Worm (Caenorhabditis elegans) whole organism, L1 larva: ENCODE measurements around the gene henn-1.
A peak's percentile ranks its signal among the peaks of the same experiment; 100 is the strongest.

Experiments
- C16A3.4 ChIP-seq: fragments of 150-350 bp; optimal IDR thresholded peaks from 2 replicates; lab custom pipeline; 2014; ENCODE audit warnings: missing biosample characterization, missing genetic modification characterization
- C34B4.2 ChIP-seq: sonication (generic microtip); optimal IDR thresholded peaks from 2 replicates; lab custom pipeline; 2017; ENCODE audit warnings: mild to moderate bottlenecking, missing genetic modification characterization, missing compliant biosample characterization
- aha-1 ChIP-seq: fragments of 150-350 bp; optimal IDR thresholded peaks from 2 replicates; lab custom pipeline; 2014; ENCODE audit warnings: missing biosample characterization, missing genetic modification characterization
- aly-2 ChIP-seq: fragments of 150-350 bp; optimal IDR thresholded peaks from 2 replicates; lab custom pipeline; 2014; ENCODE audit warnings: missing biosample characterization, missing genetic modification characterization
- ama-1 ChIP-seq: fragments of 150-350 bp; optimal IDR thresholded peaks from 2 replicates; lab custom pipeline; 2014
- blmp-1 ChIP-seq: fragments of 150-350 bp; optimal IDR thresholded peaks from 2 replicates; lab custom pipeline; 2014; ENCODE audit warnings: missing biosample characterization, missing genetic modification characterization
- ceh-63 ChIP-seq: fragments of 200-800 bp; sonication (Bioruptor generic); optimal IDR thresholded peaks from 2 replicates; lab custom pipeline; 2018; ENCODE audit warnings: mild to moderate bottlenecking, missing genetic modification characterization, missing compliant biosample characterization
- ceh-8 ChIP-seq: fragments of 200-800 bp; sonication (Bioruptor generic); optimal IDR thresholded peaks from 2 replicates; lab custom pipeline; 2018; ENCODE audit warnings: mild to moderate bottlenecking, missing genetic modification characterization, moderate library complexity, missing compliant biosample characterization
- dpl-1 ChIP-seq, 3 experiments: fragments of 150-350 bp in 2 of 3; sonication (generic microtip) in 1 of 3; optimal IDR thresholded peaks; 2 replicates each; lab custom pipeline; 2014 to 2017; ENCODE audit warnings: missing biosample characterization in 3 of 3, missing genetic modification characterization in 3 of 3, missing genetic modification reagents in 3 of 3
- dsc-1 ChIP-seq: sonication (generic microtip); optimal IDR thresholded peaks from 2 replicates; lab custom pipeline; 2016; ENCODE audit warnings: mild to moderate bottlenecking, missing genetic modification characterization, missing compliant biosample characterization
- efl-1 ChIP-seq, 4 experiments: fragments of 150-350 bp; optimal IDR thresholded peaks in 3 of 4; peaks in 1 of 4; 1 replicate in 1 of 4; 2 replicates in 3 of 4; lab custom pipeline; 2014; ENCODE audit warnings: missing biosample characterization in 2 of 4, missing genetic modification characterization in 2 of 4, missing genetic modification reagents in 2 of 4
- egl-13 ChIP-seq: sonication (generic microtip); optimal IDR thresholded peaks from 2 replicates; lab custom pipeline; 2016; ENCODE audit warnings: missing genotype, missing genetic modification reagents, missing genetic modification characterization, missing compliant biosample characterization
- egl-27 ChIP-seq, 2 experiments: fragments of 150-350 bp in 1 of 2; sonication (generic microtip); optimal IDR thresholded peaks; 3 replicates each; lab custom pipeline; 2017 to 2018; ENCODE audit warnings: missing biosample characterization in 2 of 2, missing genetic modification characterization in 2 of 2, missing genetic modification reagents in 2 of 2
- elt-2 ChIP-seq: sonication (generic microtip); optimal IDR thresholded peaks from 2 replicates; lab custom pipeline; 2016; ENCODE audit warnings: missing genetic modification characterization, mild to moderate bottlenecking, inconsistent platforms, missing compliant biosample characterization, missing genetic modification reagents
- elt-3 ChIP-seq, 6 experiments: fragments of 150-350 bp in 1 of 6; sonication (generic microtip); optimal IDR thresholded peaks; 2 replicates each; lab custom pipeline; 2017 to 2018; ENCODE audit warnings: missing biosample characterization in 6 of 6, missing genetic modification characterization in 6 of 6, inconsistent platforms in 1 of 6
- fkh-4 ChIP-seq: sonication (generic microtip); optimal IDR thresholded peaks from 2 replicates; lab custom pipeline; 2016; ENCODE audit warnings: missing compliant biosample characterization, missing genetic modification characterization, borderline replicate concordance
- fos-1 ChIP-seq: fragments of 150-350 bp; optimal IDR thresholded peaks from 2 replicates; lab custom pipeline; 2014; ENCODE audit warnings: missing biosample characterization, missing genetic modification characterization
- hlh-4 ChIP-seq: sonication (generic microtip); optimal IDR thresholded peaks from 2 replicates; lab custom pipeline; 2016; ENCODE audit warnings: mild to moderate bottlenecking, missing genetic modification characterization, missing compliant biosample characterization
- hpl-2 ChIP-seq: fragments of 150-350 bp; optimal IDR thresholded peaks from 2 replicates; lab custom pipeline; 2014; ENCODE audit warnings: missing biosample characterization, missing genetic modification reagents, missing genetic modification characterization
- irx-1 ChIP-seq: sonication (generic microtip); optimal IDR thresholded peaks from 2 replicates; lab custom pipeline; 2016; ENCODE audit warnings: missing genetic modification characterization, missing compliant biosample characterization
- lin-13 ChIP-seq: fragments of 150-350 bp; optimal IDR thresholded peaks from 2 replicates; lab custom pipeline; 2014; ENCODE audit warnings: missing biosample characterization, missing genetic modification reagents, missing genetic modification characterization
- lin-14 ChIP-seq: fragments of 200-800 bp; sonication (Bioruptor generic); optimal IDR thresholded peaks from 2 replicates; lab custom pipeline; 2018; ENCODE audit warnings: mild to moderate bottlenecking, missing genetic modification characterization, moderate library complexity, missing compliant biosample characterization
- lin-35 ChIP-seq, 2 experiments: fragments of 150-350 bp; optimal IDR thresholded peaks; 2 replicates each; lab custom pipeline; 2014; ENCODE audit warnings: missing biosample characterization in 2 of 2, missing genetic modification characterization in 2 of 2, missing genetic modification reagents in 2 of 2
- lin-39 ChIP-seq: fragments of 150-350 bp; optimal IDR thresholded peaks from 2 replicates; lab custom pipeline; 2014; ENCODE audit warnings: missing biosample characterization, missing genetic modification reagents, missing genetic modification characterization
- lir-3 ChIP-seq: sonication (generic microtip); optimal IDR thresholded peaks from 2 replicates; lab custom pipeline; 2016; ENCODE audit warnings: mild to moderate bottlenecking, missing genetic modification characterization, moderate library complexity, missing compliant biosample characterization; ENCODE audit not compliant: poor library complexity
- lsy-2 ChIP-seq, 2 experiments: fragments of 150-350 bp; optimal IDR thresholded peaks; 2 replicates each; lab custom pipeline; 2014; ENCODE audit warnings: missing biosample characterization in 2 of 2, missing genetic modification characterization in 2 of 2
- mab-9 ChIP-seq: fragments of 200-800 bp; sonication (Bioruptor generic); IDR thresholded peaks from 2 replicates; pipeline ENCODE4 v1.3.6; 2022; ENCODE audit warnings: missing genetic modification reagents, missing genetic modification characterization, missing compliant biosample characterization
- mep-1 ChIP-seq: fragments of 150-350 bp; optimal IDR thresholded peaks from 2 replicates; lab custom pipeline; 2014; ENCODE audit warnings: missing biosample characterization, missing genetic modification characterization
- nhr-12 ChIP-seq: sonication (generic microtip); optimal IDR thresholded peaks from 2 replicates; lab custom pipeline; 2017; ENCODE audit warnings: missing biosample characterization, missing genetic modification characterization
- nhr-19 ChIP-seq: fragments of 200-800 bp; sonication (Bioruptor generic); conservative IDR thresholded peaks from 2 replicates; pipeline ENCODE4 v1.3.6; 2022; ENCODE audit warnings: missing genetic modification characterization, missing compliant biosample characterization
- nhr-237 ChIP-seq: fragments of 150-350 bp; optimal IDR thresholded peaks from 2 replicates; lab custom pipeline; 2014; ENCODE audit warnings: missing biosample characterization, missing genetic modification characterization
- nhr-47 ChIP-seq: sonication (generic microtip); optimal IDR thresholded peaks from 2 replicates; lab custom pipeline; 2016; ENCODE audit warnings: mild to moderate bottlenecking, missing genetic modification characterization, moderate library complexity, missing compliant biosample characterization
- nhr-71 ChIP-seq: sonication (generic microtip); optimal IDR thresholded peaks from 2 replicates; lab custom pipeline; 2016; ENCODE audit warnings: mild to moderate bottlenecking, missing genetic modification characterization, moderate library complexity, missing compliant biosample characterization
- nhr-77 ChIP-seq: fragments of 150-350 bp; optimal IDR thresholded peaks from 2 replicates; lab custom pipeline; 2014; ENCODE audit warnings: missing biosample characterization, missing genetic modification characterization
- nhr-85 ChIP-seq: sonication (generic microtip); peaks from one replicate; lab custom pipeline; 2016; ENCODE audit warnings: missing genetic modification characterization, inconsistent platforms, missing compliant biosample characterization
- pag-3 ChIP-seq: sonication (generic microtip); optimal IDR thresholded peaks from 2 replicates; lab custom pipeline; 2017; ENCODE audit warnings: missing genetic modification characterization, mild to moderate bottlenecking, missing compliant biosample characterization, antibody characterized with exemption, borderline replicate concordance; ENCODE audit not compliant: insufficient read depth
- snu-23 ChIP-seq: sonication (generic microtip); optimal IDR thresholded peaks from 2 replicates; lab custom pipeline; 2016; ENCODE audit warnings: missing genetic modification characterization, missing compliant biosample characterization
- sox-4 ChIP-seq: sonication (generic microtip); optimal IDR thresholded peaks from 2 replicates; lab custom pipeline; 2016; ENCODE audit warnings: missing genetic modification characterization, missing compliant biosample characterization
- sptf-1 ChIP-seq: fragments of 150-350 bp; optimal IDR thresholded peaks from 2 replicates; lab custom pipeline; 2014; ENCODE audit warnings: missing biosample characterization, missing genetic modification characterization
- swsn-7 ChIP-seq: sonication (generic microtip); optimal IDR thresholded peaks from 2 replicates; lab custom pipeline; 2016; ENCODE audit warnings: missing genetic modification characterization, missing compliant biosample characterization
- tbx-2 ChIP-seq: sonication (generic microtip); optimal IDR thresholded peaks from 2 replicates; lab custom pipeline; 2016; ENCODE audit warnings: missing genetic modification characterization, missing compliant biosample characterization
- unc-30 ChIP-seq: sonication (generic microtip); optimal IDR thresholded peaks from 2 replicates; lab custom pipeline; 2017; ENCODE audit warnings: missing biosample characterization, missing genetic modification characterization
- unc-62 ChIP-seq: fragments of 150-350 bp; optimal IDR thresholded peaks from 2 replicates; lab custom pipeline; 2014; ENCODE audit warnings: missing biosample characterization, missing genetic modification reagents, missing genetic modification characterization
- unc-86 ChIP-seq: sonication (generic microtip); optimal IDR thresholded peaks from 2 replicates; lab custom pipeline; 2016; ENCODE audit warnings: missing genetic modification characterization, missing compliant biosample characterization
- vab-15 ChIP-seq: sonication (generic microtip); optimal IDR thresholded peaks from 2 replicates; lab custom pipeline; 2017; ENCODE audit warnings: missing genotype, mild to moderate bottlenecking, missing genetic modification characterization, missing compliant biosample characterization
- xbp-1 ChIP-seq: sonication (generic microtip); optimal IDR thresholded peaks from 2 replicates; lab custom pipeline; 2016; ENCODE audit warnings: missing genetic modification characterization, missing compliant biosample characterization
- zag-1 ChIP-seq: fragments of 150-350 bp; optimal IDR thresholded peaks from 2 replicates; lab custom pipeline; 2014; ENCODE audit warnings: missing biosample characterization, missing genetic modification characterization
- ztf-4 ChIP-seq: fragments of 150-350 bp; optimal IDR thresholded peaks from 2 replicates; lab custom pipeline; 2014; ENCODE audit warnings: missing biosample characterization, missing genetic modification characterization

henn-1 gene

ce11 chrIII:8227511-8227910, 4.9 kb upstream of the henn-1 start, which contains the start of gene fbxl-1 (continued):
- TF ChIP-seq lin-35 (GFP tag; optimal IDR thresholded peaks at IDR 0.05; lab: Kevin White, UChicago) (peak; percentile 63 to 82), zag-1 (no peak), dsc-1 (tag; lab: Kevin White, UChicago) (peak; percentile 80), ceh-63 (GFP tag; lab: Kevin White, UChicago) (peak; percentile 13), unc-30 (tag; lab: Kevin White, UChicago) (no peak), C34B4.2 (tag; lab: Kevin White, UChicago) (no peak), pag-3 (no peak), hlh-4 (tag; lab: Kevin White, UChicago) (no peak), ztf-4 (tag; lab: Kevin White, UChicago) (peak; percentile 60), fkh-4 (tag; lab: Kevin White, UChicago) (no peak), unc-86 (tag; lab: Kevin White, UChicago) (peak; percentile 96), nhr-237 (tag; lab: Kevin White, UChicago) (no peak), fos-1 (tag; lab: Kevin White, UChicago) (peak; percentile 43), efl-1 (optimal IDR thresholded peaks at IDR 0.05; lab: Kevin White, UChicago) (peak; percentile 68 to 70), efl-1 (GFP tag; optimal IDR thresholded peaks at IDR 0.05 in 1 of 2; lab: Kevin White, UChicago) (peak; percentile 48 to 97), nhr-47 (peak; percentile 85), sox-4 (tag; lab: Kevin White, UChicago) (peak; percentile 73), egl-13 (tag; lab: Kevin White, UChicago) (peak; percentile 76), ceh-8 (GFP tag; lab: Kevin White, UChicago) (peak; percentile 29), nhr-77 (peak; percentile 71), lin-13 (GFP tag; lab: Kevin White, UChicago) (peak; percentile 65), tbx-2 (tag; lab: Kevin White, UChicago) (peak; percentile 81), unc-62 (GFP tag; lab: Kevin White, UChicago) (no peak), aly-2 (no peak), ama-1 (no peak), irx-1 (tag; lab: Kevin White, UChicago) (peak; percentile 29), egl-27 (tag; optimal IDR thresholded peaks at IDR 0.05; lab: Kevin White, UChicago) (no peak), xbp-1 (tag; lab: Kevin White, UChicago) (peak; percentile 73), swsn-7 (tag; lab: Kevin White, UChicago) (peak; percentile 77), C16A3.4 (tag; lab: Kevin White, UChicago) (peak; percentile 82), nhr-71 (tag; lab: Kevin White, UChicago) (peak; percentile 94), lin-39 (tag; lab: Kevin White, UChicago) (no peak), vab-15 (tag; lab: Kevin White, UChicago) (no peak), elt-3 (tag; optimal IDR thresholded peaks at IDR 0.05; lab: Kevin White, UChicago) (peak in 2 of 6 experiments; percentile 14 to 61), mab-9 (GFP tag; lab: Robert Waterston, UW) (no peak), nhr-12 (tag; lab: Kevin White, UChicago) (no peak), lir-3 (tag; lab: Kevin White, UChicago) (peak; percentile 56), nhr-19 (peak; percentile 71), elt-2 (tag; lab: Kevin White, UChicago) (peak; percentile 21), sptf-1 (tag; lab: Kevin White, UChicago) (no peak), aha-1 (tag; lab: Kevin White, UChicago) (no peak), hpl-2 (no peak)

ce11 chrIII:8228916-8229315, 3.5 kb upstream of the henn-1 start:
- TF ChIP-seq lin-14 (GFP tag; lab: Kevin White, UChicago) (peak; percentile 63), snu-23 (GFP tag; lab: Kevin White, UChicago) (peak; percentile 6), lsy-2 (tag; optimal IDR thresholded peaks at IDR 0.05; lab: Kevin White, UChicago) (peak in 1 of 2 experiments; percentile 18), nhr-71 (tag; lab: Kevin White, UChicago) (peak; percentile 16), blmp-1 (tag; lab: Kevin White, UChicago) (peak; percentile 36), efl-1 (optimal IDR thresholded peaks at IDR 0.05; lab: Kevin White, UChicago) (no peak), efl-1 (GFP tag; optimal IDR thresholded peaks at IDR 0.05 in 1 of 2; lab: Kevin White, UChicago) (peak in 1 of 2 experiments; percentile 0), ceh-8 (GFP tag; lab: Kevin White, UChicago) (no peak), dpl-1 (GFP tag; optimal IDR thresholded peaks at IDR 0.05; lab: Kevin White, UChicago) (no peak), mep-1 (tag; lab: Kevin White, UChicago) (peak; percentile 56), elt-3 (tag; optimal IDR thresholded peaks at IDR 0.05; lab: Kevin White, UChicago) (peak in 1 of 6 experiments; percentile 39), lin-13 (GFP tag; lab: Kevin White, UChicago) (peak; percentile 11), unc-30 (tag; lab: Kevin White, UChicago) (no peak), nhr-85 (tag; lab: Kevin White, UChicago) (peak; percentile 79)
